Fruit fly (Drosophila melanogaster) whole organism, wandering third instar larva: Measurements from ENCODE around the gene Alg12.
A peak's percentile ranks its signal among the peaks of the same experiment; 100 is the strongest.

Experiments
- Abd-B ChIP-seq: fragments of >200 bp; optimal IDR thresholded peaks from 2 replicates; lab custom pipeline; 2017; ENCODE audit warnings: missing biosample characterization, missing genetic modification characterization
- CG32264 ChIP-seq: fragments of 200-800 bp; sonication (Bioruptor generic); optimal IDR thresholded peaks from 2 replicates; lab custom pipeline; 2016; ENCODE audit warnings: missing biosample characterization, missing genetic modification characterization
- CG9705 ChIP-seq: fragments of 200-800 bp; sonication (Bioruptor generic); optimal IDR thresholded peaks from 2 replicates; lab custom pipeline; 2018; ENCODE audit warnings: missing biosample characterization, mild to moderate bottlenecking, missing genetic modification characterization
- CrebA ChIP-seq: fragments of 200-800 bp; sonication (Bioruptor generic); optimal IDR thresholded peaks from 2 replicates; lab custom pipeline; 2016; ENCODE audit warnings: missing biosample characterization, mild to moderate bottlenecking, missing genetic modification characterization, borderline replicate concordance
- Dfd ChIP-seq: fragments of >200 bp; optimal IDR thresholded peaks from 2 replicates; lab custom pipeline; 2017; ENCODE audit warnings: missing biosample characterization, missing genetic modification characterization
- Dif ChIP-seq: fragments of 200-275, 200-300 bp; sonication (Bioruptor generic); optimal IDR thresholded peaks from 2 replicates; lab custom pipeline; 2018; ENCODE audit warnings: missing biosample characterization, missing genetic modification characterization; ENCODE audit not compliant: partially characterized antibody
- GATAd ChIP-seq: sonication (Bioruptor generic); optimal IDR thresholded peaks from 2 replicates; lab custom pipeline; 2016; ENCODE audit warnings: missing biosample characterization, missing genetic modification characterization
- HLH106 ChIP-seq: fragments of 200-800 bp; optimal IDR thresholded peaks from 3 replicates; lab custom pipeline; 2019; ENCODE audit warnings: missing biosample characterization, mild to moderate bottlenecking, missing genetic modification characterization, moderate library complexity
- Hnf4 ChIP-seq: fragments of 200-800 bp; sonication (Bioruptor generic); optimal IDR thresholded peaks from 2 replicates; lab custom pipeline; 2016; ENCODE audit warnings: missing biosample characterization, mild to moderate bottlenecking, missing genetic modification characterization
- Hr78 ChIP-seq: fragments of >200 bp; optimal IDR thresholded peaks from 2 replicates; lab custom pipeline; 2017; ENCODE audit warnings: missing biosample characterization, missing genetic modification characterization
- Hr83 ChIP-seq: fragments of 200-300 bp; sonication (Bioruptor generic); optimal IDR thresholded peaks from 2 replicates; lab custom pipeline; 2016; ENCODE audit warnings: missing biosample characterization, mild to moderate bottlenecking, missing genetic modification characterization, moderate library complexity; ENCODE audit not compliant: poor library complexity, severe bottlenecking
- Jra ChIP-seq: sonication (Bioruptor generic); optimal IDR thresholded peaks from 2 replicates; lab custom pipeline; 2016; ENCODE audit warnings: missing biosample characterization, missing genetic modification characterization
- Mio ChIP-seq: sonication (Bioruptor generic); optimal IDR thresholded peaks from 2 replicates; lab custom pipeline; 2016; ENCODE audit warnings: missing biosample characterization, missing genetic modification characterization
- Myc ChIP-seq: fragments of >200 bp; optimal IDR thresholded peaks from 2 replicates; lab custom pipeline; 2017
- N ChIP-seq: fragments of >200 bp; optimal IDR thresholded peaks from 2 replicates; lab custom pipeline; 2018; ENCODE audit warnings: missing biosample characterization, missing external identifiers, missing genetic modification characterization
- OdsH ChIP-seq: fragments of 200-800 bp; sonication (Bioruptor generic); optimal IDR thresholded peaks from 2 replicates; lab custom pipeline; 2016; ENCODE audit warnings: missing biosample characterization, mild to moderate bottlenecking, missing genetic modification characterization
- Rel ChIP-seq, 2 experiments: fragments of 200-800 bp; sonication (Bioruptor generic) in 1 of 2; optimal IDR thresholded peaks; 2 replicates in 1 of 2; 3 replicates in 1 of 2; lab custom pipeline; 2016 to 2019; ENCODE audit warnings: mild to moderate bottlenecking in 2 of 2, missing biosample characterization in 2 of 2, missing genetic modification characterization in 2 of 2, moderate library complexity in 1 of 2
- Sp1 ChIP-seq: fragments of 200-800 bp; sonication (Bioruptor generic); optimal IDR thresholded peaks from 3 replicates; lab custom pipeline; 2019; ENCODE audit warnings: missing biosample characterization, mild to moderate bottlenecking, missing genetic modification characterization, moderate library complexity
- Vsx2 ChIP-seq: fragments of 200-300, 225-300 bp; sonication (Bioruptor generic); optimal IDR thresholded peaks from 2 replicates; lab custom pipeline; 2018; ENCODE audit warnings: missing biosample characterization, missing genetic modification characterization; ENCODE audit not compliant: partially characterized antibody
- br ChIP-seq: fragments of 200-800 bp; sonication (Bioruptor generic); optimal IDR thresholded peaks from 2 replicates; lab custom pipeline; 2016; ENCODE audit warnings: missing biosample characterization, missing genetic modification characterization
- brk ChIP-seq: fragments of 200-800 bp; sonication (Bioruptor generic); optimal IDR thresholded peaks from 2 replicates; lab custom pipeline; 2016; ENCODE audit warnings: missing biosample characterization, mild to moderate bottlenecking, missing genetic modification characterization
- dl ChIP-seq, 2 experiments: fragments of 175-275, 200-275 bp in 1 of 2; fragments of 200-275 bp in 1 of 2; sonication (Bioruptor generic); optimal IDR thresholded peaks; lab custom pipeline; 2018; ENCODE audit warnings: mild to moderate bottlenecking in 2 of 2, missing biosample characterization in 2 of 2, missing genetic modification characterization in 2 of 2, moderate library complexity in 2 of 2; ENCODE audit not compliant: partially characterized antibody in 2 of 2, insufficient read depth in 1 of 2
- dmrt93B ChIP-seq: fragments of 200-800 bp; sonication (Bioruptor generic); optimal IDR thresholded peaks from 2 replicates; lab custom pipeline; 2018; ENCODE audit warnings: missing biosample characterization, mild to moderate bottlenecking, missing genetic modification characterization
- dsf ChIP-seq: sonication (Bioruptor generic); optimal IDR thresholded peaks from 2 replicates; lab custom pipeline; 2016; ENCODE audit warnings: missing biosample characterization, missing genetic modification characterization, borderline replicate concordance
- ey ChIP-seq: fragments of 200-800 bp; sonication (Bioruptor generic); optimal IDR thresholded peaks from 2 replicates; lab custom pipeline; 2016; ENCODE audit warnings: missing biosample characterization, missing genetic modification characterization
- foxo ChIP-seq, 2 experiments: fragments of 200-800 bp; sonication (Bioruptor generic); optimal IDR thresholded peaks; 2 replicates in 1 of 2; 3 replicates in 1 of 2; lab custom pipeline; 2016 to 2017; ENCODE audit warnings: missing biosample characterization in 2 of 2, missing genetic modification characterization in 2 of 2
- fru ChIP-seq: fragments of 200-800 bp; sonication (Bioruptor generic); optimal IDR thresholded peaks from 3 replicates; lab custom pipeline; 2016; ENCODE audit warnings: missing biosample characterization, mild to moderate bottlenecking, missing genetic modification characterization
- h ChIP-seq: fragments of 200-800 bp; sonication (Bioruptor generic); optimal IDR thresholded peaks from 3 replicates; lab custom pipeline; 2016; ENCODE audit warnings: missing biosample characterization, mild to moderate bottlenecking, missing genetic modification characterization
- jim ChIP-seq: fragments of 175-275, 200-325 bp; sonication (Bioruptor generic); optimal IDR thresholded peaks from 2 replicates; lab custom pipeline; 2016; ENCODE audit warnings: missing biosample characterization, mild to moderate bottlenecking, missing genetic modification characterization
- lola ChIP-seq: fragments of >200 bp; optimal IDR thresholded peaks from 2 replicates; lab custom pipeline; 2017; ENCODE audit warnings: missing biosample characterization, missing genetic modification characterization
- pan ChIP-seq: fragments of >200 bp; optimal IDR thresholded peaks from 2 replicates; lab custom pipeline; 2017
- psq ChIP-seq: fragments of 200-800 bp; sonication (Bioruptor generic); optimal IDR thresholded peaks from 3 replicates; lab custom pipeline; 2017; ENCODE audit warnings: missing biosample characterization, mild to moderate bottlenecking, missing genetic modification characterization, moderate library complexity
- rgr ChIP-seq: fragments of 200-800 bp; sonication (Bioruptor generic); optimal IDR thresholded peaks from 3 replicates; lab custom pipeline; 2016; ENCODE audit warnings: missing biosample characterization, mild to moderate bottlenecking, missing genetic modification characterization
- sage ChIP-seq: fragments of 200-800 bp; sonication (Bioruptor generic); optimal IDR thresholded peaks from 2 replicates; lab custom pipeline; 2016; ENCODE audit warnings: missing biosample characterization, mild to moderate bottlenecking, missing genetic modification characterization
- sv ChIP-seq: fragments of 200-800 bp; sonication (Bioruptor generic); optimal IDR thresholded peaks from 3 replicates; lab custom pipeline; 2016; ENCODE audit warnings: missing biosample characterization, missing genetic modification characterization
- tai ChIP-seq: sonication (Bioruptor generic); optimal IDR thresholded peaks from 2 replicates; lab custom pipeline; 2016; ENCODE audit warnings: missing biosample characterization, missing genetic modification characterization
- usp ChIP-seq: fragments of >200 bp; optimal IDR thresholded peaks from 2 replicates; lab custom pipeline; 2017; ENCODE audit warnings: missing biosample characterization, missing genetic modification characterization
- woc ChIP-seq: sonication (Bioruptor generic); optimal IDR thresholded peaks from 2 replicates; lab custom pipeline; 2016; ENCODE audit warnings: missing biosample characterization, mild to moderate bottlenecking, missing genetic modification characterization

Gene Alg12

dm6 chr3R:9767620-9768592 lies 11.6 kb downstream of the Alg12 start, which contains the start of gene Naa80:
Gene Naa80 (plus strand): TSS chr3R:9767834.
- peak; percentile 84 for TF ChIP-seq h (GFP tag; lab: Kevin White, UChicago)
- no peak for TF ChIP-seq tai
- TF ChIP-seq Mio (GFP tag; lab: Kevin White, UChicago): peak; percentile 31
- TF ChIP-seq Vsx2 (GFP tag; lab: Kevin White, UChicago): no peak
- peak; percentile 50 for TF ChIP-seq Sp1 (GFP tag; lab: Kevin White, UChicago)
- TF ChIP-seq Myc (lab: Kevin White, UChicago): peak; percentile 3
- TF ChIP-seq sv (GFP tag; lab: Kevin White, UChicago): peak; percentile 32
- no peak for TF ChIP-seq Abd-B (GFP tag; lab: Kevin White, UChicago)
- TF ChIP-seq CG9705: peak; percentile 62
- no peak for TF ChIP-seq Rel (GFP tag; optimal IDR thresholded peaks at IDR 0.05; lab: Kevin White, UChicago)
- peak; percentile 77 for TF ChIP-seq Rel (tag; optimal IDR thresholded peaks at IDR 0.05; lab: Kevin White, UChicago)
- no peak for TF ChIP-seq pan (lab: Kevin White, UChicago)
- TF ChIP-seq CrebA (GFP tag; lab: Kevin White, UChicago): no peak
- peak; percentile 42 for TF ChIP-seq Dif (GFP tag; lab: Kevin White, UChicago)
- no peak for TF ChIP-seq Hr78 (GFP tag; lab: Kevin White, UChicago)
- peak; percentile 88 for TF ChIP-seq Hnf4
- no peak for TF ChIP-seq dmrt93B (GFP tag; lab: Kevin White, UChicago)
- peak; percentile 71 for TF ChIP-seq OdsH (GFP tag; lab: Kevin White, UChicago)
- no peak for TF ChIP-seq brk
- TF ChIP-seq HLH106: peak; percentile 54
- TF ChIP-seq GATAd (GFP tag; lab: Kevin White, UChicago): no peak
- no peak for TF ChIP-seq Dfd (GFP tag; lab: Kevin White, UChicago)
- no peak for TF ChIP-seq lola (GFP tag; lab: Kevin White, UChicago)
- TF ChIP-seq jim (GFP tag; lab: Kevin White, UChicago): peak; percentile 30
- no peak for TF ChIP-seq N (GFP tag; lab: Kevin White, UChicago)
- peak; percentile 50 for TF ChIP-seq psq (GFP tag; lab: Kevin White, UChicago)
- peak; percentile 80 for TF ChIP-seq Jra (GFP tag; lab: Kevin White, UChicago)
- peak; percentile 70 for TF ChIP-seq ey (GFP tag; lab: Kevin White, UChicago)
- TF ChIP-seq br (GFP tag; lab: Kevin White, UChicago): peak; percentile 80
- TF ChIP-seq dl (GFP tag; optimal IDR thresholded peaks at IDR 0.05; lab: Kevin White, UChicago; ENCODE audit: insufficient read depth in 1 of 2, partially characterized antibody in 2 of 2): peak in 1 of 2 experiments; percentile 22
- peak in 1 of 2 experiments; percentile 84 for TF ChIP-seq foxo (GFP tag; optimal IDR thresholded peaks at IDR 0.05; lab: Kevin White, UChicago)
- no peak for TF ChIP-seq sage (GFP tag; lab: Kevin White, UChicago)
- peak; percentile 60 for TF ChIP-seq woc (GFP tag; lab: Kevin White, UChicago)
- TF ChIP-seq dsf (GFP tag; lab: Kevin White, UChicago): peak; percentile 48
- TF ChIP-seq rgr (GFP tag; lab: Kevin White, UChicago): peak; percentile 88
- peak; percentile 70 for TF ChIP-seq fru
- TF ChIP-seq usp (GFP tag; lab: Kevin White, UChicago): no peak
- TF ChIP-seq CG32264 (GFP tag; lab: Kevin White, UChicago): peak; percentile 22
- TF ChIP-seq Hr83 (GFP tag; lab: Kevin White, UChicago): peak; percentile 93
- TF ChIP-seq, all 38 proteins: peak for 24

- TF ChIP-seq Hnf4 (no peak), lola (GFP tag; lab: Kevin White, UChicago) (no peak), dsf (GFP tag; lab: Kevin White, UChicago) (no peak), GATAd (GFP tag; lab: Kevin White, UChicago) (no peak), dmrt93B (GFP tag; lab: Kevin White, UChicago) (no peak), Hr78 (GFP tag; lab: Kevin White, UChicago) (no peak), sv (GFP tag; lab: Kevin White, UChicago) (no peak), ey (GFP tag; lab: Kevin White, UChicago) (no peak), pan (lab: Kevin White, UChicago) (no peak), foxo (GFP tag; optimal IDR thresholded peaks at IDR 0.05; lab: Kevin White, UChicago) (no peak)
Measured at dm6 chr3R:9768884-9769283, 12.6 kb downstream of the Alg12 start, which contains the start of gene MED6. Gene MED6 (minus strand): TSS chr3R:9768984.
